Worm (Caenorhabditis elegans): ENCODE data around the gene ubc-23.
A peak's percentile ranks its signal among the peaks of the same experiment; 100 is the strongest.

ubc-23 gene

ce11 chrX:8810908-8811307 is 33.2 kb upstream of the ubc-23 start, which contains the start of gene R04E5.9 (continued):
- TF ChIP-seq saeg-2 (GFP tag; IDR thresholded peaks at IDR 0.05) (no peak), snpc-1.2 (GFP tag; IDR thresholded peaks at IDR 0.05) (no peak), arid-1 (GFP tag; conservative IDR thresholded peaks at IDR 0.05) (peak; percentile 74), R02D3.7 (tag; optimal IDR thresholded peaks at IDR 0.05) (no peak), F37D6.2 (tag; optimal IDR thresholded peaks at IDR 0.05) (peak; percentile 84), zip-2 (tag; optimal IDR thresholded peaks at IDR 0.05) (no peak), lin-13 (GFP tag; optimal IDR thresholded peaks at IDR 0.05) (peak; percentile 74), ceh-44 (GFP tag; IDR thresholded peaks at IDR 0.05) (no peak), Y105C5A.15 (GFP tag; IDR thresholded peaks at IDR 0.05) (0 out of 2 replicates have a peak, but pooled peaks have one; percentile 42), daf-12 (tag; optimal IDR thresholded peaks at IDR 0.05) (no peak), fos-1 (tag; optimal IDR thresholded peaks at IDR 0.05) (no peak), vab-7 (GFP tag; IDR thresholded peaks at IDR 0.05) (peak; percentile 52; the same call in 1 of the 2 replicates), mxl-2 (GFP tag; conservative IDR thresholded peaks at IDR 0.05) (0 out of 2 replicates have a peak, but pooled peaks have one; percentile 32), nhr-76 (tag; optimal IDR thresholded peaks at IDR 0.05) (no peak), aha-1 (tag) (peak; percentile 100), mes-2 (tag; optimal IDR thresholded peaks at IDR 0.05; ENCODE audit: poor library complexity, severe bottlenecking) (peak; percentile 78), nhr-102 (tag; optimal IDR thresholded peaks at IDR 0.05) (peak; percentile 71), pha-4 (GFP tag; IDR thresholded peaks at IDR 0.05) (peak; percentile 58; the same call in 1 of the 2 replicates), pha-4 (tag; optimal IDR thresholded peaks at IDR 0.05) (peak; percentile 33), rbr-2 (tag; optimal IDR thresholded peaks at IDR 0.05) (peak; percentile 94), madf-9 (GFP tag; conservative IDR thresholded peaks at IDR 0.05) (peak; percentile 71; the same call in 1 of the 2 replicates), unc-39 (tag; optimal IDR thresholded peaks at IDR 0.05) (no peak), gei-8 (GFP tag; optimal IDR thresholded peaks at IDR 0.05) (peak; percentile 31), tag-97 (GFP tag; IDR thresholded peaks at IDR 0.05) (no peak), fkh-10 (GFP tag; optimal IDR thresholded peaks at IDR 0.05) (peak; percentile 90), unc-130 (GFP tag; optimal IDR thresholded peaks at IDR 0.05) (no peak), nhr-41 (GFP tag; IDR thresholded peaks at IDR 0.05) (peak; percentile 66; the same call in 1 of the 2 replicates), lin-15B (tag; optimal IDR thresholded peaks at IDR 0.05) (no peak), ceh-28 (tag; optimal IDR thresholded peaks at IDR 0.05) (peak; percentile 77), D1046.2 (GFP tag; IDR thresholded peaks at IDR 0.05) (peak; percentile 65; the same call in 1 of the 2 replicates), ceh-20 (GFP tag; IDR thresholded peaks at IDR 0.05) (peak; percentile 44; the same call in 1 of the 2 replicates), sdz-12 (GFP tag; optimal IDR thresholded peaks at IDR 0.05) (no peak), ces-1 (GFP tag; optimal IDR thresholded peaks at IDR 0.05) (no peak), T20F7.1 (GFP tag; optimal IDR thresholded peaks at IDR 0.05) (peak; percentile 72), nhr-11 (tag; optimal IDR thresholded peaks at IDR 0.05) (peak; percentile 92), mxl-3 (GFP tag; optimal IDR thresholded peaks at IDR 0.05) (peak; percentile 98), daf-19 (GFP tag; conservative IDR thresholded peaks at IDR 0.05) (no peak), nhr-25 (tag; optimal IDR thresholded peaks at IDR 0.05; ENCODE audit: borderline replicate concordance, insufficient read depth) (peak; percentile 74), ztf-11 (tag; optimal IDR thresholded peaks at IDR 0.05) (no peak), mdl-1 (tag; optimal IDR thresholded peaks at IDR 0.05) (peak; percentile 87 to 99), attf-4 (tag; optimal IDR thresholded peaks at IDR 0.05) (no peak), hif-1 (tag; optimal IDR thresholded peaks at IDR 0.05) (peak; percentile 24 to 89), dmd-8 (GFP tag; IDR thresholded peaks at IDR 0.05) (no peak), nhr-28 (tag; optimal IDR thresholded peaks at IDR 0.05) (peak; percentile 94), Y75B8A.6 (GFP tag; IDR thresholded peaks at IDR 0.05) (no peak), hmg-1.1 (GFP tag; IDR thresholded peaks at IDR 0.05) (peak; percentile 89), spr-3 (GFP tag; optimal IDR thresholded peaks at IDR 0.05) (no peak), lsy-2 (tag; optimal IDR thresholded peaks at IDR 0.05) (peak; percentile 70 to 84), nhr-6 (tag; optimal IDR thresholded peaks at IDR 0.05) (peak; percentile 5), ctbp-1 (GFP tag; IDR thresholded peaks at IDR 0.05) (peak; percentile 80), egl-27 (tag; optimal IDR thresholded peaks at IDR 0.05) (no peak)
